Worm (Caenorhabditis elegans): Measurements from ENCODE around the gene zfp-2.

zfp-2 gene

ce11 chrII:9566045-9566444 lies 8.6 kb downstream of the zfp-2 start (continued):
- peak; percentile 67 for TF ChIP-seq fax-1 (tag; optimal IDR thresholded peaks at IDR 0.05)
- peak; percentile 73 for TF ChIP-seq ceh-48 (tag; optimal IDR thresholded peaks at IDR 0.05)
- peak; percentile 83 for TF ChIP-seq dve-1 (tag; optimal IDR thresholded peaks at IDR 0.05)
- TF ChIP-seq ceh-24 (tag; optimal IDR thresholded peaks at IDR 0.05): peak; percentile 58
- TF ChIP-seq pax-1 (tag; optimal IDR thresholded peaks at IDR 0.05): no peak
- TF ChIP-seq nhr-232 (tag; optimal IDR thresholded peaks at IDR 0.05): peak; percentile 89
- TF ChIP-seq eyg-1 (tag; optimal IDR thresholded peaks at IDR 0.05): peak; percentile 82
- peak; percentile 77 for TF ChIP-seq hlh-15 (tag; optimal IDR thresholded peaks at IDR 0.05)
- TF ChIP-seq ceh-9 (tag; optimal IDR thresholded peaks at IDR 0.05): peak; percentile 74
- TF ChIP-seq T23F11.4 (GFP tag; optimal IDR thresholded peaks at IDR 0.05): peak; percentile 80
- TF ChIP-seq C38D4.7 (GFP tag; optimal IDR thresholded peaks at IDR 0.05): peak; percentile 84
- peak; percentile 68 for TF ChIP-seq F13H6.1 (tag; optimal IDR thresholded peaks at IDR 0.05)
- TF ChIP-seq ets-4 (tag; optimal IDR thresholded peaks at IDR 0.05): no peak
- TF ChIP-seq ttx-3 (tag; optimal IDR thresholded peaks at IDR 0.05): peak; percentile 89
- peak; percentile 68 for TF ChIP-seq pag-3 (tag; optimal IDR thresholded peaks at IDR 0.05; ENCODE audit: borderline replicate concordance)
- peak; percentile 89 for TF ChIP-seq che-1 (tag; optimal IDR thresholded peaks at IDR 0.05)
- TF ChIP-seq lin-11 (tag; optimal IDR thresholded peaks at IDR 0.05): peak; percentile 75
- peak; percentile 16 for TF ChIP-seq lim-6 (tag; optimal IDR thresholded peaks at IDR 0.05)
- no peak for TF ChIP-seq unc-55 (GFP tag; optimal IDR thresholded peaks at IDR 0.05)
- TF ChIP-seq pros-1 (tag; optimal IDR thresholded peaks at IDR 0.05): no peak
- TF ChIP-seq tbx-2 (tag; optimal IDR thresholded peaks at IDR 0.05): peak; percentile 67

- peak; percentile 7 for TF ChIP-seq ceh-31 (tag; optimal IDR thresholded peaks at IDR 0.05)
- TF ChIP-seq nfya-1 (tag; optimal IDR thresholded peaks at IDR 0.05): peak; percentile 20
- TF ChIP-seq rnt-1 (tag; optimal IDR thresholded peaks at IDR 0.05): no peak
These were observed 16.0 kb downstream of the zfp-2 start for ce11 chrII:9573412-9573811.

- TF ChIP-seq ahr-1 (tag; optimal IDR thresholded peaks at IDR 0.05) (no peak), madf-2 (tag; optimal IDR thresholded peaks at IDR 0.05) (no peak), ceh-9 (tag; optimal IDR thresholded peaks at IDR 0.05) (no peak), rnt-1 (tag; optimal IDR thresholded peaks at IDR 0.05) (no peak), hlh-6 (tag; optimal IDR thresholded peaks at IDR 0.05) (no peak), ceh-45 (GFP tag; IDR thresholded peaks at IDR 0.05) (no peak), ceh-31 (tag; optimal IDR thresholded peaks at IDR 0.05) (peak; percentile 90), ceh-19 (GFP tag; optimal IDR thresholded peaks at IDR 0.05) (no peak), F13H6.1 (tag; optimal IDR thresholded peaks at IDR 0.05) (no peak), K09A11.1 (tag; optimal IDR thresholded peaks at IDR 0.05; ENCODE audit: insufficient read depth) (no peak), npax-4 (tag; optimal IDR thresholded peaks at IDR 0.05) (no peak), tbx-7 (tag; optimal IDR thresholded peaks at IDR 0.05) (no peak), tbx-2 (tag; optimal IDR thresholded peaks at IDR 0.05) (peak; percentile 8), hlh-15 (tag; optimal IDR thresholded peaks at IDR 0.05) (no peak), pax-1 (tag; optimal IDR thresholded peaks at IDR 0.05) (no peak), ref-2 (tag; optimal IDR thresholded peaks at IDR 0.05) (peak; percentile 60), sox-4 (tag; optimal IDR thresholded peaks at IDR 0.05) (no peak), lim-6 (tag; optimal IDR thresholded peaks at IDR 0.05) (no peak), T23F11.4 (GFP tag; optimal IDR thresholded peaks at IDR 0.05) (no peak), pqm-1 (tag; optimal IDR thresholded peaks at IDR 0.05) (no peak), hlh-13 (GFP tag; optimal IDR thresholded peaks at IDR 0.05) (no peak), C38D4.7 (GFP tag; optimal IDR thresholded peaks at IDR 0.05) (no peak), che-1 (tag; optimal IDR thresholded peaks at IDR 0.05) (no peak), odd-2 (tag; optimal IDR thresholded peaks at IDR 0.05) (no peak), unc-55 (GFP tag; optimal IDR thresholded peaks at IDR 0.05) (no peak), unc-42 (tag; optimal IDR thresholded peaks at IDR 0.05) (no peak), nfya-1 (tag; optimal IDR thresholded peaks at IDR 0.05) (peak; percentile 13), ceh-18 (tag; optimal IDR thresholded peaks at IDR 0.05) (no peak), pag-3 (tag; optimal IDR thresholded peaks at IDR 0.05; ENCODE audit: borderline replicate concordance) (no peak), sox-2 (GFP tag; IDR thresholded peaks at IDR 0.05) (peak; percentile 81), ama-1 (optimal IDR thresholded peaks at IDR 0.05) (no peak), ceh-24 (tag; optimal IDR thresholded peaks at IDR 0.05) (no peak), pros-1 (tag; optimal IDR thresholded peaks at IDR 0.05) (peak; percentile 81), ceh-48 (tag; optimal IDR thresholded peaks at IDR 0.05) (no peak), ets-4 (tag; optimal IDR thresholded peaks at IDR 0.05) (no peak), ceh-2 (tag; optimal IDR thresholded peaks at IDR 0.05) (no peak), fkh-6 (tag; optimal IDR thresholded peaks at IDR 0.05) (no peak)
These were observed 17.0 kb downstream of the zfp-2 start for ce11 chrII:9574406-9574805.
